Worm (Caenorhabditis elegans): Measurements from ENCODE around the gene sas-5.

sas-5 gene

DNA sequence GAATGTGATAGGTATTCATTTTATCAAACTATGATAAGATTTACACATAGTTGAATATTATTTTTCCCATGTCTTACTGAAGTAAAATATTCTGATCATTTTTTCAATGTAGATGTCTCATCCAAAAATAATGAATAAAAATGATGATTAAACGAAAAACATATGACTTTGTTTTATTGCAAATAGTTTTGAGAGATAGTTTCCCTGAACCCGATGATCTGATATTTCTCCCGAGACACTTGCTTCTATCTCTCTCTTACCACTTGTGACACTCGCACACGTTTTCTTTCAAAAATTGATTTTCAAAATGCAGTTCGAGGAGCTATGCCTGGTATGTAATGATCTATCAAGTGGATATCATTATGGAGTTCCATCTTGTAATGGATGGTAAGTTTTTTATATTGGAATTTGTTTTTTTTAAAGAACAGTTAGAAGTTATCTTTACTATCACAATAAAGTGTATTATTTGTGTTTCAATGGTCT, 40.3 kb upstream of the sas-5 start, which contains the start of the genes nhr-101 and pms-2:
nhr-101 (plus strand) TSS at position 308 of the 483 bp plus-strand sequence.
pms-2 (minus strand) TSS at position 433 of the 483 bp plus-strand sequence.
- TF ChIP-seq ceh-100 (GFP tag; IDR thresholded peaks at IDR 0.05) (no peak), nhr-80 (tag; optimal IDR thresholded peaks at IDR 0.05) (peak; percentile 5), snpc-3.4 (tag; optimal IDR thresholded peaks at IDR 0.05) (no peak)

ce11 chrV:11572803-11573490, 37.6 kb upstream of the sas-5 start, which contains the start of the genes H12C20.7 and nhr-68:
Gene H12C20.7 (minus strand): TSS chrV:11572990.
Gene nhr-68 (plus strand): TSS chrV:11573440.
- no peak for TF ChIP-seq hmg-1.2 (GFP tag; IDR thresholded peaks at IDR 0.05)
- no peak for TF ChIP-seq lsy-27 (tag; optimal IDR thresholded peaks at IDR 0.05; ENCODE audit: borderline replicate concordance, insufficient read depth)
- TF ChIP-seq dpl-1 (GFP tag; optimal IDR thresholded peaks at IDR 0.05), result no peak
- TF ChIP-seq rec-8 (tag; optimal IDR thresholded peaks at IDR 0.05), result no peak
- TF ChIP-seq egl-44 (GFP tag; IDR thresholded peaks at IDR 0.05), result peak; percentile 81
- peak; percentile 51; the same call in 1 of the 2 replicates for TF ChIP-seq cebp-1 (GFP tag; IDR thresholded peaks at IDR 0.05)
- TF ChIP-seq cebp-1 (tag; optimal IDR thresholded peaks at IDR 0.05), result peak; percentile 85
- peak; percentile 37 for TF ChIP-seq ztf-18 (tag; optimal IDR thresholded peaks at IDR 0.05)
- TF ChIP-seq F10E7.11 (tag; optimal IDR thresholded peaks at IDR 0.05), result no peak
- TF ChIP-seq F55B11.4 (tag; optimal IDR thresholded peaks at IDR 0.05; ENCODE audit: borderline replicate concordance, insufficient read depth), result no peak
- no peak for TF ChIP-seq F23B12.7 (tag; optimal IDR thresholded peaks at IDR 0.05; ENCODE audit: insufficient read depth)
- no peak for TF ChIP-seq Y67H2A.10 (GFP tag; conservative IDR thresholded peaks at IDR 0.05)
- TF ChIP-seq ztf-28 (GFP tag; IDR thresholded peaks at IDR 0.05), result no peak
- no peak for TF ChIP-seq nhr-27 (tag; optimal IDR thresholded peaks at IDR 0.05)
- peak; percentile 5 for TF ChIP-seq B0261.1 (tag; optimal IDR thresholded peaks at IDR 0.05)
- TF ChIP-seq F37B4.10 (GFP tag; IDR thresholded peaks at IDR 0.05), result no peak
- peak; percentile 68 for TF ChIP-seq die-1 (tag; optimal IDR thresholded peaks at IDR 0.05)
- TF ChIP-seq C17E4.6 (GFP tag; IDR thresholded peaks at IDR 0.05), result no peak
- peak; percentile 91 for TF ChIP-seq F22D6.2 (tag; optimal IDR thresholded peaks at IDR 0.05)
- TF ChIP-seq Y95B8A.8 (GFP tag; IDR thresholded peaks at IDR 0.05), result no peak
- TF ChIP-seq tlf-1 (GFP tag; optimal IDR thresholded peaks at IDR 0.05), result peak; percentile 91
- TF ChIP-seq somi-1 (GFP tag; optimal IDR thresholded peaks at IDR 0.05), result peak; percentile 97
- no peak for TF ChIP-seq hlh-12 (tag; optimal IDR thresholded peaks at IDR 0.05)
- TF ChIP-seq ceh-91 (GFP tag; IDR thresholded peaks at IDR 0.05), result no peak
- no peak for TF ChIP-seq sea-2 (GFP tag; IDR thresholded peaks at IDR 0.05)
- no peak for TF ChIP-seq attf-3 (GFP tag; conservative IDR thresholded peaks at IDR 0.05)
- TF ChIP-seq nhr-80 (tag; optimal IDR thresholded peaks at IDR 0.05), result peak; percentile 98
- no peak for TF ChIP-seq snpc-4 (GFP tag; optimal IDR thresholded peaks at IDR 0.05)
- TF ChIP-seq snpc-4 (tag; optimal IDR thresholded peaks at IDR 0.05), result peak in 2 of 4 experiments; percentile 63 to 69
- TF ChIP-seq nhr-120 (GFP tag; IDR thresholded peaks at IDR 0.05), result no peak
- TF ChIP-seq K11D2.4 (GFP tag; IDR thresholded peaks at IDR 0.05), result peak; percentile 76
- TF ChIP-seq mxl-1 (tag; optimal IDR thresholded peaks at IDR 0.05), result no peak
- TF ChIP-seq snpc-1.1 (tag; optimal IDR thresholded peaks at IDR 0.05; ENCODE audit: insufficient read depth), result no peak
- no peak for TF ChIP-seq sptf-2 (GFP tag; optimal IDR thresholded peaks at IDR 0.05)
- TF ChIP-seq ceh-58 (GFP tag; IDR thresholded peaks at IDR 0.05), result no peak
- TF ChIP-seq zim-3 (tag; optimal IDR thresholded peaks at IDR 0.05), result peak; percentile 59
- TF ChIP-seq attf-6 (GFP tag; IDR thresholded peaks at IDR 0.05), result no peak
- TF ChIP-seq ceh-100 (GFP tag; IDR thresholded peaks at IDR 0.05), result no peak
- TF ChIP-seq mes-4 (tag; optimal IDR thresholded peaks at IDR 0.05), result no peak
- no peak for TF ChIP-seq hmg-20 (GFP tag; IDR thresholded peaks at IDR 0.05)
- peak; percentile 97 for TF ChIP-seq ztf-22 (GFP tag; optimal IDR thresholded peaks at IDR 0.05)
- peak; percentile 51; the same call in 1 of the 2 replicates for TF ChIP-seq lin-26 (GFP tag; IDR thresholded peaks at IDR 0.05)
- TF ChIP-seq lir-1 (GFP tag; conservative IDR thresholded peaks at IDR 0.05), result no peak
- no peak for TF ChIP-seq T26A5.8 (tag; optimal IDR thresholded peaks at IDR 0.05)
